Worm (Caenorhabditis elegans) whole organism, young adult: ENCODE measurements around the gene chil-14.

Experiments
- F10E7.11 ChIP-seq: sonication (generic microtip); optimal IDR thresholded peaks from 2 replicates; lab custom pipeline; 2017; ENCODE audit warnings: mild to moderate bottlenecking, missing genetic modification characterization, moderate library complexity, missing compliant biosample characterization
- F33H1.4 ChIP-seq: fragments of 200-800 bp; sonication (Bioruptor generic); IDR thresholded peaks from 2 replicates; pipeline ENCODE4 v1.3.6; 2022; ENCODE audit warnings: missing genetic modification reagents, missing genetic modification characterization, missing compliant biosample characterization
- F49E8.2 ChIP-seq: sonication (generic microtip); optimal IDR thresholded peaks from 3 replicates; lab custom pipeline; 2017; ENCODE audit warnings: missing genetic modification characterization, mild to moderate bottlenecking, missing compliant biosample characterization, antibody characterized with exemption, moderate library complexity; ENCODE audit not compliant: insufficient read depth
- F57C9.4 ChIP-seq: sonication (generic microtip); optimal IDR thresholded peaks from 2 replicates; lab custom pipeline; 2017; ENCODE audit warnings: mild to moderate bottlenecking, missing genetic modification characterization, missing compliant biosample characterization
- Y67H2A.10 ChIP-seq: fragments of 200-800 bp; sonication (Bioruptor generic); conservative IDR thresholded peaks from 2 replicates; pipeline ENCODE4 v1.3.6; 2022; ENCODE audit warnings: missing genetic modification reagents, missing genetic modification characterization, missing compliant biosample characterization
- akir-1 ChIP-seq: fragments of 200-800 bp; sonication (Bioruptor generic); optimal IDR thresholded peaks from 2 replicates; lab custom pipeline; 2018; ENCODE audit warnings: mild to moderate bottlenecking, missing genetic modification characterization, moderate library complexity, missing compliant biosample characterization
- ama-1 ChIP-seq, 3 experiments: fragments of 150-350 bp in 1 of 3; sonication (generic microtip) in 2 of 3; optimal IDR thresholded peaks; 2 replicates each; lab custom pipeline; 2014 to 2018; ENCODE audit warnings: missing biosample characterization in 2 of 3, missing genetic modification characterization in 2 of 3, missing genetic modification reagents in 2 of 3
- aptf-2 ChIP-seq: fragments of 200-800 bp; sonication (Bioruptor generic); conservative IDR thresholded peaks from 2 replicates; pipeline ENCODE4 v1.3.6; 2022; ENCODE audit warnings: missing genetic modification reagents, missing genetic modification characterization, missing compliant biosample characterization
- bed-2 ChIP-seq: fragments of 200-800 bp; sonication (Bioruptor generic); IDR thresholded peaks from 2 replicates; pipeline ENCODE4 v1.3.6; 2022; ENCODE audit warnings: missing genetic modification reagents, missing genetic modification characterization, missing compliant biosample characterization
- dpff-1 ChIP-seq: sonication (generic microtip); optimal IDR thresholded peaks from 2 replicates; lab custom pipeline; 2017; ENCODE audit warnings: mild to moderate bottlenecking, missing genetic modification characterization, missing compliant biosample characterization
- ets-4 ChIP-seq: fragments of 200-800 bp; sonication (Bioruptor generic); optimal IDR thresholded peaks from 2 replicates; lab custom pipeline; 2018; ENCODE audit warnings: mild to moderate bottlenecking, missing genetic modification characterization, missing compliant biosample characterization
- gei-17 ChIP-seq: fragments of 200-800 bp; sonication (Bioruptor generic); optimal IDR thresholded peaks from 2 replicates; lab custom pipeline; 2018; ENCODE audit warnings: mild to moderate bottlenecking, missing genetic modification characterization, missing compliant biosample characterization
- him-1 ChIP-seq: sonication (generic microtip); optimal IDR thresholded peaks from 2 replicates; lab custom pipeline; 2016; ENCODE audit warnings: missing genotype, missing genetic modification reagents, missing genetic modification characterization, missing compliant biosample characterization
- hsf-1 ChIP-seq: fragments of 200-800 bp; sonication (Bioruptor generic); IDR thresholded peaks from 2 replicates; pipeline ENCODE4 v1.3.6; 2022; ENCODE audit warnings: missing genetic modification reagents, missing genetic modification characterization, missing compliant biosample characterization
- let-607 ChIP-seq, 2 experiments: fragments of 200-800 bp in 1 of 2; sonication (Bioruptor generic) in 1 of 2; sonication (generic microtip) in 1 of 2; optimal IDR thresholded peaks; 2 replicates each; lab custom pipeline; 2016 to 2018; ENCODE audit warnings: mild to moderate bottlenecking in 2 of 2, missing compliant biosample characterization in 2 of 2, missing genetic modification characterization in 2 of 2, moderate library complexity in 2 of 2, missing genotype in 1 of 2
- lir-1 ChIP-seq: fragments of 200-800 bp; sonication (Bioruptor generic); conservative IDR thresholded peaks from 2 replicates; pipeline ENCODE4 v1.3.6; 2022; ENCODE audit warnings: missing genetic modification reagents, missing genetic modification characterization, missing compliant biosample characterization
- lsl-1 ChIP-seq: fragments of 200-800 bp; sonication (Bioruptor generic); optimal IDR thresholded peaks from 2 replicates; lab custom pipeline; 2018; ENCODE audit warnings: mild to moderate bottlenecking, missing genetic modification characterization, moderate library complexity, missing compliant biosample characterization
- madf-8 ChIP-seq: fragments of 200-800 bp; sonication (Bioruptor generic); conservative IDR thresholded peaks from 2 replicates; pipeline ENCODE4 v1.3.6; 2022; ENCODE audit warnings: missing genetic modification reagents, missing genetic modification characterization, missing compliant biosample characterization
- mel-28 ChIP-seq: sonication (generic microtip); optimal IDR thresholded peaks from 2 replicates; lab custom pipeline; 2016; ENCODE audit warnings: borderline replicate concordance, mild to moderate bottlenecking, missing genetic modification characterization, missing compliant biosample characterization
- mes-4 ChIP-seq: sonication (generic microtip); optimal IDR thresholded peaks from 2 replicates; lab custom pipeline; 2016; ENCODE audit warnings: missing genotype, missing genetic modification characterization, missing compliant biosample characterization
- nfya-2 ChIP-seq: fragments of 200-800 bp; sonication (Bioruptor generic); IDR thresholded peaks from 2 replicates; pipeline ENCODE4 v1.3.6; 2022; ENCODE audit warnings: missing genetic modification reagents, missing genetic modification characterization, missing compliant biosample characterization
- nhr-120 ChIP-seq: fragments of 200-800 bp; sonication (Bioruptor generic); IDR thresholded peaks from 2 replicates; pipeline ENCODE4 v1.3.6; 2022; ENCODE audit warnings: missing genetic modification characterization, missing compliant biosample characterization
- nhr-80 ChIP-seq: sonication (generic microtip); optimal IDR thresholded peaks from 2 replicates; lab custom pipeline; 2016; ENCODE audit warnings: missing genetic modification characterization, missing compliant biosample characterization
- rec-8 ChIP-seq, 2 experiments: sonication (generic microtip); optimal IDR thresholded peaks; 2 replicates each; lab custom pipeline; 2016; ENCODE audit warnings: mild to moderate bottlenecking in 2 of 2, missing genetic modification characterization in 2 of 2, missing genetic modification reagents in 2 of 2, missing genotype in 2 of 2, missing biosample characterization in 1 of 2, missing compliant biosample characterization in 1 of 2, moderate library complexity in 1 of 2
- sdz-38 ChIP-seq: sonication (generic microtip); optimal IDR thresholded peaks from 2 replicates; lab custom pipeline; 2016; ENCODE audit warnings: missing genotype, missing genetic modification characterization, missing compliant biosample characterization
- sptf-2 ChIP-seq: fragments of 200-800 bp; sonication (Bioruptor generic); optimal IDR thresholded peaks from 2 replicates; lab custom pipeline; 2018; ENCODE audit warnings: mild to moderate bottlenecking, missing genetic modification characterization, missing compliant biosample characterization
- tlf-1 ChIP-seq: fragments of 200-800 bp; sonication (Bioruptor generic); optimal IDR thresholded peaks from 2 replicates; lab custom pipeline; 2018; ENCODE audit warnings: mild to moderate bottlenecking, missing genetic modification characterization, missing compliant biosample characterization
- xnd-1 ChIP-seq: sonication (generic microtip); optimal IDR thresholded peaks from 2 replicates; lab custom pipeline; 2016; ENCODE audit warnings: missing genotype, missing genetic modification reagents, missing genetic modification characterization, missing compliant biosample characterization
- ztf-28 ChIP-seq: fragments of 200-800 bp; sonication (Bioruptor generic); IDR thresholded peaks from 2 replicates; pipeline ENCODE4 v1.3.6; 2022; ENCODE audit warnings: missing genetic modification reagents, missing genetic modification characterization, missing compliant biosample characterization
- ztf-3 ChIP-seq: fragments of 200-800 bp; sonication (Bioruptor generic); optimal IDR thresholded peaks from 2 replicates; lab custom pipeline; 2018; ENCODE audit warnings: mild to moderate bottlenecking, missing genetic modification characterization, missing compliant biosample characterization

chil-14 gene

DNA sequence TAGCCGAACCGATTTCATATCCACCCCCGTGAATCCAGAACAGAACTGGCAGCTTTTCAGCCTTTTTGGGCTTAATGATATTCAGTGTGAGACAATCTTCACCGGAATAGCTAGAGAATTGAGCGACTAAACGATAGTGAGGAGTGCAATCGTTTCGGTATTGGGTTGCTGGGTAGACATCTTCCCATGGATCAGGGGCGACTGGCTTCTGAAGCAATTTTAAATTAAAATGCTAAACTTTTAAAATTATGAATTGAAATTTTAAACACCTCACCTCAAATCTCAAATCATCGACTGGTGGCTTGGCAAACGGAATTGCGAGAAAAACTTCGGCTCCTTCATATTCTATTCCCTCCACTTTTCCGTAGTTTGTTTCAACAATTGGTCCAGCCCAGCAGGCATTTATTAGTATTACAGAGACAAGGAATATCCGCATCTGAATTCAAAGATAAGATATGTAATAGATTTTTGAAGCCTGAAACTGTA lies 23.1 kb upstream of the chil-14 start, which contains the start of gene ges-1:
Gene ges-1 (minus strand): TSS at position 436 of the 486 bp plus-strand sequence.
- TF ChIP-seq madf-8 (GFP tag; lab: Robert Waterston, UW) (no peak), ztf-3 (GFP tag; lab: Kevin White, UChicago) (no peak), F57C9.4 (tag; lab: Kevin White, UChicago) (no peak), tlf-1 (GFP tag; lab: Kevin White, UChicago) (no peak), aptf-2 (GFP tag; lab: Robert Waterston, UW) (no peak), him-1 (tag; lab: Kevin White, UChicago) (no peak), nfya-2 (no peak), akir-1 (GFP tag; lab: Kevin White, UChicago) (no peak), gei-17 (GFP tag; lab: Kevin White, UChicago) (no peak), hsf-1 (GFP tag; lab: Robert Waterston, UW) (no peak), sptf-2 (GFP tag; lab: Kevin White, UChicago) (no peak), sdz-38 (tag; lab: Kevin White, UChicago) (no peak), F33H1.4 (GFP tag; lab: Robert Waterston, UW) (no peak), nhr-120 (GFP tag; lab: Robert Waterston, UW) (no peak), let-607 (tag; optimal IDR thresholded peaks at IDR 0.05; lab: Kevin White, UChicago) (no peak), ztf-28 (GFP tag; lab: Robert Waterston, UW) (no peak), Y67H2A.10 (GFP tag; lab: Robert Waterston, UW) (no peak), F10E7.11 (tag; lab: Kevin White, UChicago) (no peak), mel-28 (tag; lab: Kevin White, UChicago) (no peak)

DNA sequence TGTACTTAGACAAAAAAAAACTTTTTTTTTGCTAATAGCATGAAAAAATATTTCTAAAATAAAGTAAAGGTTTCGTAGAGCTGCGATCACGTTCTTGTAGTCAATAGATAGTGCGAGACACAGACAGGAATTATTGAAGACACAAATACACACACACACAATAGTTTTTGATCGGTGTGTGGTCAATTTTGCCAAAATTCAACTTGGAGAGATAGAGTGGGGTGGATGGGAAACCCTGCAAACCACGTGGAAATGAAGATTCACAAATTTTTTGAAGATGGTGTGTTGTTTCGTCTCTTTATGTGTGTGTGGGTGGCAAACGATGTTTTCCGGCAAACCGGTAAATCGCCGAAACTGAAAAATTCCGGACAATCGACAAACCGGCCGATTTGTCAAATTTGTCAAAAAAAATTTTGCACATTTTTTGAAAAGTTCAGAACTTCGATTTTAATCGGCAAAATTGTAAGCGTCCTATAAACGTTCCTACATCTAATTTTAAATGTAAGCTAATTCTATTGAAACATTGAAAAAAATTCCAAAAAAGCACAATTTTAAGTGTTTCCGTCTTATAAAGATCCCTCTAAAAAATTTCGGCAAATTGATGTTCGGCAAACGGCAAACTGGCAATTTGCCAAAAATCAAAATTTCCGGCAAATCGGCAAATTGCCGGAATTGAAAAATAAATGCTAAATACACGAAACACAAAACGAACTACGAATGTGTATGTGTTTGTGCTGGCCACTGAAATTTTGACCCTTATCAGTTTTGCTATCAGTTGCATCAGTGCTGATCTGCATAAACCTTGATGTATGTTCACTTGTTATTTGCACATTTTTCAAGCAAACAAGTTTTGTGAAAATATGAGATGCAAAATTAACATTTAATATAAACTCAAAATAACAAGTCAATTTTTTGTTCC lies 22.1 kb upstream of the chil-14 start:
- no peak for TF ChIP-seq tlf-1 (GFP tag; lab: Kevin White, UChicago)
- TF ChIP-seq hsf-1 (GFP tag; lab: Robert Waterston, UW) = no peak
- no peak for TF ChIP-seq ets-4 (GFP tag; lab: Kevin White, UChicago)
- peak; percentile 26 for TF ChIP-seq nhr-80 (tag; lab: Kevin White, UChicago)
- no peak for TF ChIP-seq lir-1 (GFP tag; lab: Robert Waterston, UW)
- TF ChIP-seq lsl-1 (GFP tag; lab: Kevin White, UChicago) = no peak
- no peak for TF ChIP-seq rec-8 (tag; optimal IDR thresholded peaks at IDR 0.05; lab: Kevin White, UChicago)
- TF ChIP-seq akir-1 (GFP tag; lab: Kevin White, UChicago) = no peak

DNA sequence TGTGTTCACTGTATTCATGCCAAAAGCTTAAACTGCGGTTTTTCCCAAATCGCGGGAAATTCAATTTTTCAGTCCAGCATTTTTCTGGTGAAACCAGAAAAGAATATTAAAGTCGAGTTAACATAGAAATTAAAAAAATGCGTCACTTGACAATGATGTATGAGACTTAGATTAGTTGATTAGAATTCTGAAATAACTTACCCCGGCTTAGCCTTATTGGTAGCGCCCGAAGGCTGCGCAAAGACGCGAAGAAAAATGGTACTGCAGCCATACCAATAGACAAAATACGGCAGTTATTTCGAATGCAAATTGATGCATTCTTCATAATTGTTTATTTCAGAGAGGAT lies 21.5 kb upstream of the chil-14 start:
- TF ChIP-seq F49E8.2 (tag; lab: Kevin White, UChicago) (no peak), mes-4 (no peak), dpff-1 (no peak), xnd-1 (tag; lab: Kevin White, UChicago) (no peak), bed-2 (GFP tag; lab: Robert Waterston, UW) (no peak)

DNA sequence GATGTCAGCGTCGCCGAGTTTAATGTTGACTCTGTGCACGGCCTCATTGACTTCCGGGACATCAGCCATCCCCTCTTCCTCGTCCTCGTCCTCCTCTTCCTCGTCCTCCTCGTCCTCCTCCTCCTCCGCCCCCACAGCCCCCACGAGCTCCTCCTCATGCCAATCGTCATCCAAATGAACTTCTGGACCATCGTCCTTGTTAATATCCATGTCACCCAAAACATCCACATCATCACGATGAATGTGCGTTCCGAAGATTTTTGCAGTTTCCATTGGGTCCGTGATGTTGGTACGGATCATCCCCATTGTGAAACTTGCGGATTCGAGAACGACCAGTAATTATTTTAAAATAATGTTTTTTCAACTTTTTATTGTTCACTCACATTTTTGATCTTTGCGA lies 20.5 kb upstream of the chil-14 start:
- TF ChIP-seq ama-1 (optimal IDR thresholded peaks at IDR 0.05; lab: Kevin White, UChicago) = no peak
- TF ChIP-seq ama-1 (GFP tag; optimal IDR thresholded peaks at IDR 0.05; lab: Kevin White, UChicago) = no peak
